Worm (Caenorhabditis elegans) whole organism, mixed stage, embryonic: ENCODE measurements around the gene algn-14.

ENCODE experiments used
- M03D4.4 ChIP-seq: sonication (generic microtip); optimal IDR thresholded peaks from 2 replicates; lab custom pipeline; 2017; ENCODE audit warnings: mild to moderate bottlenecking, missing genetic modification characterization, missing compliant biosample characterization
- bed-3 ChIP-seq: fragments of 200-800 bp; sonication (Bioruptor generic); optimal IDR thresholded peaks from 3 replicates; lab custom pipeline; 2018; ENCODE audit warnings: mild to moderate bottlenecking, missing genetic modification characterization, moderate library complexity, missing compliant biosample characterization
- blmp-1 ChIP-seq: fragments of 150-350 bp; optimal IDR thresholded peaks from 2 replicates; lab custom pipeline; 2014; ENCODE audit warnings: missing biosample characterization, missing genetic modification characterization
- ceh-39 ChIP-seq: fragments of 150-350 bp; optimal IDR thresholded peaks from 2 replicates; lab custom pipeline; 2014; ENCODE audit warnings: missing biosample characterization, missing genetic modification characterization
- ceh-43 ChIP-seq: fragments of 200-800 bp; sonication (Bioruptor generic); optimal IDR thresholded peaks from 2 replicates; lab custom pipeline; 2018; ENCODE audit warnings: mild to moderate bottlenecking, missing genetic modification characterization, moderate library complexity, missing compliant biosample characterization
- ceh-83 ChIP-seq: fragments of 200-800 bp; sonication (Bioruptor generic); optimal IDR thresholded peaks from 2 replicates; lab custom pipeline; 2018; ENCODE audit warnings: mild to moderate bottlenecking, missing genetic modification characterization, missing compliant biosample characterization
- ces-1 ChIP-seq: fragments of 150-350 bp; optimal IDR thresholded peaks from 2 replicates; lab custom pipeline; 2014; ENCODE audit warnings: missing biosample characterization, missing genetic modification reagents, missing genetic modification characterization
- cnd-1 ChIP-seq: fragments of 200-800 bp; sonication (Bioruptor generic); optimal IDR thresholded peaks from 2 replicates; lab custom pipeline; 2018; ENCODE audit warnings: mild to moderate bottlenecking, missing genetic modification characterization, missing compliant biosample characterization
- drap-1 ChIP-seq: fragments of 200-800 bp; sonication (Bioruptor generic); optimal IDR thresholded peaks from 3 replicates; lab custom pipeline; 2018; ENCODE audit warnings: mild to moderate bottlenecking, missing genetic modification characterization, missing compliant biosample characterization
- elt-1 ChIP-seq: sonication (generic microtip); optimal IDR thresholded peaks from 2 replicates; lab custom pipeline; 2017; ENCODE audit warnings: missing genetic modification characterization, mild to moderate bottlenecking, missing compliant biosample characterization, antibody characterized with exemption, moderate library complexity, borderline replicate concordance; ENCODE audit not compliant: insufficient read depth
- elt-3 ChIP-seq: fragments of 150-350 bp; optimal IDR thresholded peaks from 2 replicates; lab custom pipeline; 2014; ENCODE audit warnings: missing biosample characterization, missing genetic modification characterization
- flh-1 ChIP-seq: fragments of 200-800 bp; sonication (Bioruptor generic); optimal IDR thresholded peaks from 2 replicates; lab custom pipeline; 2018; ENCODE audit warnings: mild to moderate bottlenecking, missing genetic modification characterization, moderate library complexity, missing compliant biosample characterization
- ham-2 ChIP-seq: fragments of 200-800 bp; sonication (Bioruptor generic); optimal IDR thresholded peaks from 2 replicates; lab custom pipeline; 2018; ENCODE audit warnings: mild to moderate bottlenecking, missing genetic modification characterization, missing compliant biosample characterization
- hlh-1 ChIP-seq: fragments of 150-350 bp; optimal IDR thresholded peaks from 2 replicates; lab custom pipeline; 2014; ENCODE audit warnings: missing biosample characterization, missing genetic modification reagents, missing genetic modification characterization
- lin-13 ChIP-seq: fragments of 150-350 bp; optimal IDR thresholded peaks from 2 replicates; lab custom pipeline; 2014; ENCODE audit warnings: missing biosample characterization, missing genetic modification characterization
- lin-32 ChIP-seq: fragments of 200-800 bp; sonication (Bioruptor generic); optimal IDR thresholded peaks from 2 replicates; lab custom pipeline; 2018; ENCODE audit warnings: mild to moderate bottlenecking, missing genetic modification characterization, missing compliant biosample characterization
- lsy-2 ChIP-seq: fragments of 150-350 bp; optimal IDR thresholded peaks from 2 replicates; lab custom pipeline; 2014; ENCODE audit warnings: missing biosample characterization, missing genetic modification characterization
- mab-5 ChIP-seq: fragments of 150-350 bp; optimal IDR thresholded peaks from 2 replicates; lab custom pipeline; 2014; ENCODE audit warnings: missing biosample characterization, missing genetic modification characterization
- mep-1 ChIP-seq: fragments of 150-350 bp; optimal IDR thresholded peaks from 2 replicates; lab custom pipeline; 2017; ENCODE audit warnings: missing biosample characterization, missing genetic modification reagents, missing genetic modification characterization, inconsistent platforms
- mls-2 ChIP-seq: sonication (generic microtip); optimal IDR thresholded peaks from 2 replicates; lab custom pipeline; 2016; ENCODE audit warnings: mild to moderate bottlenecking, missing genetic modification characterization, moderate library complexity, missing compliant biosample characterization
- nhr-12 ChIP-seq: fragments of 150-350 bp; optimal IDR thresholded peaks from 2 replicates; lab custom pipeline; 2014; ENCODE audit warnings: missing biosample characterization, missing genetic modification characterization
- nhr-2 ChIP-seq: fragments of 150-350 bp; optimal IDR thresholded peaks from 2 replicates; lab custom pipeline; 2014; ENCODE audit warnings: missing biosample characterization, missing genetic modification characterization
- nhr-237 ChIP-seq: fragments of 150-350 bp; optimal IDR thresholded peaks from 2 replicates; lab custom pipeline; 2014; ENCODE audit warnings: missing biosample characterization, missing genetic modification characterization
- nhr-28 ChIP-seq: fragments of 150-350 bp; optimal IDR thresholded peaks from 2 replicates; lab custom pipeline; 2014; ENCODE audit warnings: missing biosample characterization, missing genetic modification characterization
- nhr-76 ChIP-seq: sonication (generic microtip); optimal IDR thresholded peaks from 2 replicates; lab custom pipeline; 2017; ENCODE audit warnings: missing biosample characterization, missing genetic modification characterization
- pha-4 ChIP-seq: fragments of 150-350 bp; optimal IDR thresholded peaks from 2 replicates; lab custom pipeline; 2018; ENCODE audit warnings: missing biosample characterization, missing genetic modification reagents, missing genetic modification characterization
- sem-2 ChIP-seq: fragments of 200-800 bp; sonication (Bioruptor generic); optimal IDR thresholded peaks from 2 replicates; lab custom pipeline; 2018; ENCODE audit warnings: mild to moderate bottlenecking, missing genetic modification characterization, missing compliant biosample characterization
- snpc-4 ChIP-seq: fragments of 150-350 bp; optimal IDR thresholded peaks from 2 replicates; lab custom pipeline; 2014; ENCODE audit warnings: missing biosample characterization, missing genetic modification characterization
- sptf-1 ChIP-seq: sonication (generic microtip); optimal IDR thresholded peaks from 2 replicates; lab custom pipeline; 2017; ENCODE audit warnings: mild to moderate bottlenecking, missing genetic modification characterization, moderate library complexity, missing compliant biosample characterization
- tbx-8 ChIP-seq: fragments of 200-800 bp; sonication (Bioruptor generic); optimal IDR thresholded peaks from 2 replicates; lab custom pipeline; 2018; ENCODE audit warnings: mild to moderate bottlenecking, missing genetic modification characterization, moderate library complexity, missing compliant biosample characterization
- unc-120 ChIP-seq: sonication (generic microtip); optimal IDR thresholded peaks from 2 replicates; lab custom pipeline; 2017; ENCODE audit warnings: missing genetic modification characterization, missing compliant biosample characterization; ENCODE audit not compliant: poor library complexity, severe bottlenecking
- unc-62 ChIP-seq: fragments of 150-350 bp; optimal IDR thresholded peaks from 2 replicates; lab custom pipeline; 2014; ENCODE audit warnings: missing biosample characterization, missing genetic modification reagents, missing genetic modification characterization
- zip-8 ChIP-seq: fragments of 150-350 bp; optimal IDR thresholded peaks from 2 replicates; lab custom pipeline; 2014; ENCODE audit warnings: missing biosample characterization, missing genetic modification characterization
- ztf-11 ChIP-seq: fragments of 150-350 bp; optimal IDR thresholded peaks from 2 replicates; lab custom pipeline; 2014; ENCODE audit warnings: missing biosample characterization, missing genetic modification characterization

The algn-14 gene

ce11 chrIV:3824720-3825119, 21.5 kb upstream of the algn-14 start:
- TF ChIP-seq snpc-4 = no peak
- TF ChIP-seq mab-5 = no peak
- no peak for TF ChIP-seq elt-1
- TF ChIP-seq sptf-1 = peak; percentile 40
- TF ChIP-seq elt-3 (tag; lab: Kevin White, UChicago) = no peak
- no peak for TF ChIP-seq nhr-12 (tag; lab: Kevin White, UChicago)
- TF ChIP-seq cnd-1 (tag; lab: Kevin White, UChicago) = no peak
- peak; percentile 16 for TF ChIP-seq M03D4.4 (tag; lab: Kevin White, UChicago)
- TF ChIP-seq nhr-76 (tag; lab: Kevin White, UChicago) = no peak
- TF ChIP-seq pha-4 = peak; percentile 60
- no peak for TF ChIP-seq drap-1 (GFP tag; lab: Kevin White, UChicago)
- no peak for TF ChIP-seq lsy-2 (tag; lab: Kevin White, UChicago)
- TF ChIP-seq mep-1 (tag; lab: Kevin White, UChicago) = peak; percentile 25
- TF ChIP-seq nhr-28 = no peak
- no peak for TF ChIP-seq ztf-11 (tag; lab: Kevin White, UChicago)
- peak; percentile 40 for TF ChIP-seq lin-32 (GFP tag; lab: Kevin White, UChicago)
- peak; percentile 53 for TF ChIP-seq hlh-1 (tag; lab: Kevin White, UChicago)
- no peak for TF ChIP-seq zip-8 (tag; lab: Kevin White, UChicago)
- TF ChIP-seq nhr-237 (tag; lab: Kevin White, UChicago) = peak; percentile 9
- TF ChIP-seq mls-2 (tag; lab: Kevin White, UChicago) = peak; percentile 54
- TF ChIP-seq sem-2 (GFP tag; lab: Kevin White, UChicago) = no peak
- peak; percentile 45 for TF ChIP-seq nhr-2 (tag; lab: Kevin White, UChicago)
- TF ChIP-seq bed-3 = no peak
- TF ChIP-seq ceh-39 (tag; lab: Kevin White, UChicago) = peak; percentile 48
- no peak for TF ChIP-seq flh-1 (GFP tag; lab: Kevin White, UChicago)
- no peak for TF ChIP-seq ceh-43 (GFP tag; lab: Kevin White, UChicago)
- no peak for TF ChIP-seq blmp-1 (tag; lab: Kevin White, UChicago)
- no peak for TF ChIP-seq ceh-83 (GFP tag; lab: Kevin White, UChicago)
- TF ChIP-seq tbx-8 = no peak
- TF ChIP-seq unc-120 (tag; lab: Kevin White, UChicago) = peak; percentile 50
- TF ChIP-seq lin-13 (tag; lab: Kevin White, UChicago) = peak; percentile 52
- TF ChIP-seq ces-1 (GFP tag; lab: Kevin White, UChicago) = peak; percentile 96
- peak; percentile 39 for TF ChIP-seq unc-62 (GFP tag; lab: Kevin White, UChicago)

ce11 chrIV:3821554-3821953, 18.3 kb upstream of the algn-14 start:
- TF ChIP-seq unc-62 (GFP tag; lab: Kevin White, UChicago) (no peak), nhr-237 (tag; lab: Kevin White, UChicago) (no peak), lin-13 (tag; lab: Kevin White, UChicago) (no peak), ceh-39 (tag; lab: Kevin White, UChicago) (no peak), lin-32 (GFP tag; lab: Kevin White, UChicago) (no peak), hlh-1 (tag; lab: Kevin White, UChicago) (no peak), elt-1 (no peak), sptf-1 (no peak), unc-120 (tag; lab: Kevin White, UChicago) (no peak), nhr-76 (tag; lab: Kevin White, UChicago) (no peak), bed-3 (no peak), mep-1 (tag; lab: Kevin White, UChicago) (no peak), blmp-1 (tag; lab: Kevin White, UChicago) (no peak)

ce11 chrIV:3820133-3820532, 16.9 kb upstream of the algn-14 start:
- TF ChIP-seq bed-3 (no peak), ces-1 (GFP tag; lab: Kevin White, UChicago) (peak; percentile 2)
- TF ChIP-seq, all 35 proteins: peak for 1

ce11 chrIV:3819278-3819777, 16.1 kb upstream of the algn-14 start, which contains the start of gene bris-1:
Gene bris-1 (minus strand): TSS chrIV:3819328.
- no peak for TF ChIP-seq lin-13 (tag; lab: Kevin White, UChicago)
- TF ChIP-seq ceh-83 (GFP tag; lab: Kevin White, UChicago) = no peak
- TF ChIP-seq ham-2 (GFP tag; lab: Kevin White, UChicago) = no peak
- no peak for TF ChIP-seq unc-62 (GFP tag; lab: Kevin White, UChicago)
- no peak for TF ChIP-seq nhr-12 (tag; lab: Kevin White, UChicago)
- no peak for TF ChIP-seq ceh-39 (tag; lab: Kevin White, UChicago)
- TF ChIP-seq lin-32 (GFP tag; lab: Kevin White, UChicago) = no peak
- no peak for TF ChIP-seq drap-1 (GFP tag; lab: Kevin White, UChicago)
- TF ChIP-seq ces-1 (GFP tag; lab: Kevin White, UChicago) = no peak
- TF ChIP-seq elt-3 (tag; lab: Kevin White, UChicago) = no peak
- no peak for TF ChIP-seq ceh-43 (GFP tag; lab: Kevin White, UChicago)
- no peak for TF ChIP-seq hlh-1 (tag; lab: Kevin White, UChicago)
- no peak for TF ChIP-seq pha-4
- TF ChIP-seq mls-2 (tag; lab: Kevin White, UChicago) = no peak
- TF ChIP-seq mab-5 = no peak
- TF ChIP-seq mep-1 (tag; lab: Kevin White, UChicago) = no peak
- TF ChIP-seq, all 35 proteins: peak for 0
